Fruit fly (Drosophila melanogaster): ENCODE measurements around the gene Idgf1.

The Idgf1 gene

dm6 chr2L:16422657-16423473 lies 22.2 kb upstream of the Idgf1 start (continued):
- TF ChIP-seq Myb (GFP tag; optimal IDR thresholded peaks at IDR 0.05): no peak
- no peak for TF ChIP-seq toy (GFP tag; IDR thresholded peaks at IDR 0.05)
- TF ChIP-seq tll (GFP tag; optimal IDR thresholded peaks at IDR 0.05): peak in 1 of 2 experiments; percentile 48
- TF ChIP-seq Dip3 (GFP tag; optimal IDR thresholded peaks at IDR 0.05): no peak
- TF ChIP-seq zfh1 (GFP tag; IDR thresholded peaks at IDR 0.05): no peak
- no peak for TF ChIP-seq sens-2 (GFP tag; IDR thresholded peaks at IDR 0.05)
- no peak for TF ChIP-seq CG30431 (GFP tag; optimal IDR thresholded peaks at IDR 0.05)
- no peak for TF ChIP-seq CG12942 (GFP tag; optimal IDR thresholded peaks at IDR 0.05)
- no peak for TF ChIP-seq slou (GFP tag; optimal IDR thresholded peaks at IDR 0.05)
- no peak for TF ChIP-seq crp (GFP tag; optimal IDR thresholded peaks at IDR 0.05)
- no peak for TF ChIP-seq CG17385 (GFP tag; optimal IDR thresholded peaks at IDR 0.05)
- no peak for TF ChIP-seq CG1529 (GFP tag; optimal IDR thresholded peaks at IDR 0.05)
- no peak for TF ChIP-seq CG17328 (GFP tag; IDR thresholded peaks at IDR 0.05)
- TF ChIP-seq CG12744 (GFP tag; optimal IDR thresholded peaks at IDR 0.05): no peak
- no peak for TF ChIP-seq pb (GFP tag; optimal IDR thresholded peaks at IDR 0.05)
- TF ChIP-seq CG16813 (GFP tag; IDR thresholded peaks at IDR 0.05; ENCODE audit: partially characterized antibody): no peak
- no peak for TF ChIP-seq MTF-1 (GFP tag; optimal IDR thresholded peaks at IDR 0.05; ENCODE audit: borderline replicate concordance)
- TF ChIP-seq CG34376 (GFP tag; optimal IDR thresholded peaks at IDR 0.05): no peak
- TF ChIP-seq CG3407 (GFP tag; optimal IDR thresholded peaks at IDR 0.05): no peak
- no peak for TF ChIP-seq Chrac-16 (GFP tag; optimal IDR thresholded peaks at IDR 0.05)
- TF ChIP-seq Camta (GFP tag; optimal IDR thresholded peaks at IDR 0.05): no peak
- peak; percentile 85 for TF ChIP-seq sqz (GFP tag; optimal IDR thresholded peaks at IDR 0.05)
- peak; percentile 16 for TF ChIP-seq stwl (tag; optimal IDR thresholded peaks at IDR 0.05)
- no peak for TF ChIP-seq CG12769 (tag; optimal IDR thresholded peaks at IDR 0.05)
- TF ChIP-seq CG8089 (GFP tag; optimal IDR thresholded peaks at IDR 0.05): no peak

DNA sequence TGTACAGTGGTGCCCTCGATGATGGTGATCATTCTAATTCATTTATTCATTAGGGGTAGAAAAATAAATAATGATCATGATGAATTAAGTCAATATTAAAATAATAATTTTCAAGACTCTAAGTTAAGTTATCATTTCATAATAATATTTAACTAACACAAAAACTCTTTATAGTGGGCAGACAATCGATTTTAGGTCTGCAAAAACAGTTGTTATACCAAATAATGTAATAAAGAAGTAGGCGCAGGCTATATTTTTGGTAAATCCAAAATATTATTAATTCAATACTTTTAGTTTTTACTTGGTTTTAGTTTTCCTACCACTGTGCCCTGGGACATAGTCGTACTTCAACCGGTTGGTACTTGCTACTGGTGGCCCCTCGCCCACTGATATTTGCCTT lies 9.4 kb upstream of the Idgf1 start:
- TF ChIP-seq bsh (GFP tag; optimal IDR thresholded peaks at IDR 0.05) (peak in 1 of 2 experiments; percentile 28), ato (GFP tag; IDR thresholded peaks at IDR 0.05; ENCODE audit: partially characterized antibody) (no peak), CG14860 (GFP tag; IDR thresholded peaks at IDR 0.05; ENCODE audit: partially characterized antibody) (no peak), stc (GFP tag; IDR thresholded peaks at IDR 0.05) (no peak), Eip74EF (GFP tag; optimal IDR thresholded peaks at IDR 0.05) (no peak), CG7745 (tag; optimal IDR thresholded peaks at IDR 0.05) (no peak)

- TF ChIP-seq ato (GFP tag; IDR thresholded peaks at IDR 0.05; ENCODE audit: partially characterized antibody) (no peak), CG10209 (GFP tag; optimal IDR thresholded peaks at IDR 0.05) (peak; percentile 0), CG42726 (GFP tag; IDR thresholded peaks at IDR 0.05; ENCODE audit: partially characterized antibody) (no peak), dmrt11E (tag; optimal IDR thresholded peaks at IDR 0.05) (peak; percentile 39), CG7839 (tag; optimal IDR thresholded peaks at IDR 0.05) (peak; percentile 1), tio (GFP tag; optimal IDR thresholded peaks at IDR 0.05) (peak; percentile 13), gsb-n (tag; optimal IDR thresholded peaks at IDR 0.05) (no peak), Pdp1 (GFP tag; optimal IDR thresholded peaks at IDR 0.05) (no peak), lola (GFP tag; optimal IDR thresholded peaks at IDR 0.05) (peak in 1 of 3 experiments; percentile 22), ash1 (GFP tag; optimal IDR thresholded peaks at IDR 0.05) (no peak), Drgx (GFP tag; IDR thresholded peaks at IDR 0.05) (0 out of 2 replicates have a peak, but pooled peaks have one; percentile 9), Ets97D (GFP tag; optimal IDR thresholded peaks at IDR 0.05) (no peak), CG11504 (tag; optimal IDR thresholded peaks at IDR 0.05) (peak; percentile 12), dpn (GFP tag; optimal IDR thresholded peaks at IDR 0.05) (no peak), CG6813 (GFP tag; optimal IDR thresholded peaks at IDR 0.05) (no peak), nom (GFP tag; optimal IDR thresholded peaks at IDR 0.05) (peak; percentile 17)
These were observed 7.1 kb upstream of the Idgf1 start for dm6 chr2L:16437945-16438344.
